Worm (Caenorhabditis elegans) whole organism, early embryonic: ENCODE data around the gene F25B5.3.

Experiments
- aly-1 ChIP-seq: sonication (generic microtip); optimal IDR thresholded peaks from 2 replicates; lab custom pipeline; 2016; ENCODE audit warnings: missing genetic modification characterization, missing compliant biosample characterization
- ama-1 ChIP-seq: fragments of 150-350 bp; optimal IDR thresholded peaks from 2 replicates; lab custom pipeline; 2014
- flt-1 ChIP-seq: fragments of 200-800 bp; sonication (Bioruptor generic); IDR thresholded peaks from 2 replicates; pipeline ENCODE4 v1.3.6; 2022; ENCODE audit warnings: missing genetic modification characterization, missing compliant biosample characterization
- hmbx-1 ChIP-seq: sonication (generic microtip); optimal IDR thresholded peaks from 2 replicates; lab custom pipeline; 2016; ENCODE audit warnings: mild to moderate bottlenecking, missing genetic modification characterization, missing compliant biosample characterization

DNA sequence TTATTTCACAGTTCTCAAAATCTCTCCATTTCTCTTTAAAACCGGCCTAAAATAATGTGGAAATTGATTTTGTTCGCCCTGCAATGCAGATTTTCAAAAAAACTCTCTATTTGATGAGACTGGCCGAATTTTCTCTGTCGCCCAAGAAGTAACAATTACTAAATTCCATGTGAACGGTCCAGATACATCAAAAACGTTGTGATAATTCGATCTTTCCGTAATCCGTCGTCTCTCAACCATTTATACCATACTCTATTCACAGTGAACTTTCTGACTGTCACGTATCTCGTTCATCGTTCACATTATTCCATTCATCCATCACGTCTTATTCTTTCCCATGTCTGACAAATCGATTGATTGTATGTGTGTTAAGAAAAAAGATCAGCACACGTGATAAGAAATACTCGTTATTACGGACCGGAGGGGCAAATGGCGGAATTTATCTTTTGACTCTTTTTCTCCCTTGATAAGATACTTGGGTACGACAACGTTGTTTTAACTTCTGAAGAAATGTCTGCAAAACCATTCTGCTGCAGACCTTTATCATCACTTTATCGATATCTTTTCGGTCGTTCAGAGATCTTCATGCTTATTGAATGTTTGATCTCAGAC is 27.5 kb upstream of the F25B5.3 start:
- no peak for TF ChIP-seq ama-1
- no peak for TF ChIP-seq aly-1 (tag; lab: Kevin White, UChicago)
- TF ChIP-seq hmbx-1, result no peak
- no peak for TF ChIP-seq flt-1 (GFP tag; lab: Robert Waterston, UW)
